Fruit fly (Drosophila melanogaster) whole organism, embryonic: ENCODE data around the gene CG42232.

Experiments used
- BEAF-32 ChIP-seq: fragments of 200-800 bp; sonication (Bioruptor generic); optimal IDR thresholded peaks from 3 replicates; lab custom pipeline; 2017; ENCODE audit warnings: missing biosample characterization, missing genetic modification characterization, mild to moderate bottlenecking, moderate library complexity, missing genetic modification reagents
- Bgb ChIP-seq: fragments of 200-800 bp; sonication (Bioruptor generic); IDR thresholded peaks from 2 replicates; pipeline ENCODE4 v1.3.6; 2022; ENCODE audit warnings: missing biosample characterization, missing genetic modification characterization; ENCODE audit not compliant: partially characterized antibody
- Blimp-1 ChIP-seq: fragments of 200-800 bp; sonication (Bioruptor generic); optimal IDR thresholded peaks from 3 replicates; lab custom pipeline; 2018; ENCODE audit warnings: missing biosample characterization, missing genetic modification characterization, mild to moderate bottlenecking, moderate library complexity, missing genetic modification reagents
- CG10654 ChIP-seq: fragments of 200-800 bp; sonication (Bioruptor generic); optimal IDR thresholded peaks from 2 replicates; lab custom pipeline; 2016; ENCODE audit warnings: missing biosample characterization, missing genetic modification characterization
- CG11398 ChIP-seq: fragments of 200-800 bp; sonication (Bioruptor generic); optimal IDR thresholded peaks from 2 replicates; lab custom pipeline; 2016; ENCODE audit warnings: missing biosample characterization, missing genetic modification characterization
- CG11456 ChIP-seq: fragments of 200-800 bp; sonication (Bioruptor generic); IDR thresholded peaks from 3 replicates; pipeline ENCODE4 v1.3.6; 2022; ENCODE audit warnings: missing biosample characterization, missing genetic modification characterization
- CG12744 ChIP-seq: fragments of 200-800 bp; sonication (Bioruptor generic); optimal IDR thresholded peaks from 2 replicates; lab custom pipeline; 2016; ENCODE audit warnings: missing biosample characterization, missing genetic modification characterization
- CG15011 ChIP-seq: fragments of 200-800 bp; sonication (Bioruptor generic); optimal IDR thresholded peaks from 3 replicates; lab custom pipeline; 2018; ENCODE audit warnings: missing biosample characterization, mild to moderate bottlenecking, missing genetic modification characterization
- CG15514 ChIP-seq: fragments of 200-800 bp; sonication (Bioruptor generic); optimal IDR thresholded peaks from 3 replicates; lab custom pipeline; 2017; ENCODE audit warnings: missing biosample characterization, missing genetic modification characterization, mild to moderate bottlenecking, moderate library complexity, missing genetic modification reagents
- CG16863 ChIP-seq: fragments of 200-800 bp; sonication (Bioruptor generic); optimal IDR thresholded peaks from 3 replicates; lab custom pipeline; 2016; ENCODE audit warnings: missing biosample characterization, missing genetic modification characterization
- CG17829 ChIP-seq: fragments of 200-800 bp; optimal IDR thresholded peaks from 2 replicates; lab custom pipeline; 2019; ENCODE audit warnings: missing biosample characterization, mild to moderate bottlenecking, missing genetic modification characterization, moderate library complexity
- CG2116 ChIP-seq: fragments of 200-800 bp; sonication (Bioruptor generic); optimal IDR thresholded peaks from 3 replicates; lab custom pipeline; 2018; ENCODE audit warnings: missing biosample characterization, mild to moderate bottlenecking, missing genetic modification characterization
- CG2129 ChIP-seq: fragments of 200-800 bp; sonication (Bioruptor generic); IDR thresholded peaks from 2 replicates; pipeline ENCODE4 v1.3.6; 2022; ENCODE audit warnings: missing biosample characterization, missing genetic modification characterization; ENCODE audit not compliant: partially characterized antibody
- CG34224 ChIP-seq: fragments of 200-800 bp; sonication (Bioruptor generic); IDR thresholded peaks from 3 replicates; pipeline ENCODE4 v1.3.6; 2022; ENCODE audit warnings: missing biosample characterization, missing genetic modification characterization; ENCODE audit not compliant: partially characterized antibody
- CG4328 ChIP-seq: fragments of 200-800 bp; sonication (Bioruptor generic); optimal IDR thresholded peaks from 3 replicates; lab custom pipeline; 2017; ENCODE audit warnings: missing biosample characterization, missing genetic modification reagents, missing genetic modification characterization
- CG43689 ChIP-seq: fragments of 200-800 bp; sonication (Bioruptor generic); IDR thresholded peaks from 2 replicates; pipeline ENCODE4 v1.3.6; 2022; ENCODE audit warnings: missing biosample characterization, missing genetic modification characterization
- CG4404 ChIP-seq: fragments of 200-800 bp; sonication (Bioruptor generic); IDR thresholded peaks from 2 replicates; pipeline ENCODE4 v1.3.6; 2022; ENCODE audit warnings: missing biosample characterization, missing genetic modification characterization
- CG7928 ChIP-seq: fragments of 200-800 bp; sonication (Bioruptor generic); optimal IDR thresholded peaks from 2 replicates; lab custom pipeline; 2017; ENCODE audit warnings: missing biosample characterization, mild to moderate bottlenecking, missing genetic modification characterization
- CG7963 ChIP-seq: fragments of 200-800 bp; sonication (Bioruptor generic); IDR thresholded peaks from 3 replicates; pipeline ENCODE4 v1.3.6; 2022; ENCODE audit warnings: missing biosample characterization, missing genetic modification characterization; ENCODE audit not compliant: partially characterized antibody
- CG9932 ChIP-seq: fragments of 200-800 bp; sonication (Bioruptor generic); IDR thresholded peaks from 2 replicates; pipeline ENCODE4 v1.3.6; 2022; ENCODE audit warnings: missing biosample characterization, missing genetic modification characterization
- Dbx ChIP-seq: fragments of 200-800 bp; sonication (Bioruptor generic); IDR thresholded peaks from 3 replicates; pipeline ENCODE4 v1.3.6; 2022; ENCODE audit warnings: missing biosample characterization, missing genetic modification characterization
- Dfd ChIP-seq, 2 experiments: fragments of >200 bp; optimal IDR thresholded peaks; 2 replicates each; lab custom pipeline; 2017; ENCODE audit warnings: missing biosample characterization in 2 of 2, missing genetic modification characterization in 2 of 2
- Doc2 ChIP-seq: fragments of 200-800 bp; sonication (Bioruptor generic); IDR thresholded peaks from 2 replicates; pipeline ENCODE4 v1.3.6; 2022; ENCODE audit warnings: missing biosample characterization, missing genetic modification characterization
- Drgx ChIP-seq: fragments of 200-800 bp; sonication (Bioruptor generic); IDR thresholded peaks from 2 replicates; pipeline ENCODE4 v1.3.6; 2022; ENCODE audit warnings: missing biosample characterization, missing genetic modification characterization
- Fer1 ChIP-seq: fragments of 200-800 bp; sonication (Bioruptor generic); optimal IDR thresholded peaks from 2 replicates; lab custom pipeline; 2017; ENCODE audit warnings: missing biosample characterization, mild to moderate bottlenecking, missing genetic modification characterization
- HLH3B ChIP-seq: fragments of 200-800 bp; sonication (Bioruptor generic); IDR thresholded peaks from 2 replicates; pipeline ENCODE4 v1.3.6; 2022; ENCODE audit warnings: missing biosample characterization, missing genetic modification characterization
- Hand ChIP-seq: fragments of 200-800 bp; sonication (Bioruptor generic); optimal IDR thresholded peaks from 2 replicates; lab custom pipeline; 2017; ENCODE audit warnings: mild to moderate bottlenecking, missing biosample characterization, missing genetic modification reagents, missing genetic modification characterization
- HmgD ChIP-seq: fragments of 200-800 bp; sonication (Bioruptor generic); optimal IDR thresholded peaks from 3 replicates; lab custom pipeline; 2016; ENCODE audit warnings: missing biosample characterization, missing genetic modification characterization
- Hr3 ChIP-seq: fragments of 200-800 bp; sonication (Bioruptor generic); optimal IDR thresholded peaks from 3 replicates; lab custom pipeline; 2016; ENCODE audit warnings: missing biosample characterization, missing genetic modification characterization
- MBD-R2 ChIP-seq: fragments of 200-800 bp; sonication (Bioruptor generic); IDR thresholded peaks from 2 replicates; pipeline ENCODE4 v1.3.6; 2022; ENCODE audit warnings: missing biosample characterization, missing genetic modification characterization
- Mad ChIP-seq: fragments of 200-800 bp; sonication (Bioruptor generic); optimal IDR thresholded peaks from 2 replicates; lab custom pipeline; 2016; ENCODE audit warnings: missing biosample characterization, missing genetic modification characterization
- Med ChIP-seq: fragments of 200-800 bp; sonication (Bioruptor generic); peaks from one replicate; lab custom pipeline; 2016; ENCODE audit warnings: missing biosample characterization, missing genetic modification characterization, mild to moderate bottlenecking, inconsistent platforms, moderate library complexity
- Nf-YB ChIP-seq: fragments of 200-800 bp; sonication (Bioruptor generic); optimal IDR thresholded peaks from 3 replicates; lab custom pipeline; 2019; ENCODE audit warnings: missing biosample characterization, mild to moderate bottlenecking, missing genetic modification characterization, moderate library complexity
- TFAM ChIP-seq: fragments of 200-800 bp; sonication (Bioruptor generic); optimal IDR thresholded peaks from 2 replicates; lab custom pipeline; 2017; ENCODE audit warnings: missing biosample characterization, missing genetic modification characterization, inconsistent platforms
- Trl ChIP-seq, 3 experiments: fragments of >200 bp in 2 of 3; fragments of 200-800 bp in 1 of 3; sonication (Bioruptor generic) in 1 of 3; optimal IDR thresholded peaks; 2 replicates in 1 of 3; 3 replicates in 2 of 3; lab custom pipeline; 2016 to 2017; ENCODE audit warnings: missing biosample characterization in 1 of 3, missing genetic modification characterization in 1 of 3
- ato ChIP-seq: fragments of 200-800 bp; sonication (Bioruptor generic); IDR thresholded peaks from 2 replicates; pipeline ENCODE4 v1.3.6; 2022; ENCODE audit warnings: missing biosample characterization, missing genetic modification characterization; ENCODE audit not compliant: partially characterized antibody
- crp ChIP-seq, 2 experiments: fragments of 200-800 bp; sonication (Bioruptor generic); optimal IDR thresholded peaks; 2 replicates in 1 of 2; 3 replicates in 1 of 2; lab custom pipeline; 2017; ENCODE audit warnings: missing biosample characterization in 2 of 2, missing genetic modification characterization in 2 of 2, mild to moderate bottlenecking in 1 of 2, moderate library complexity in 1 of 2
- danr ChIP-seq: fragments of 200-800 bp; sonication (Bioruptor generic); IDR thresholded peaks from 2 replicates; pipeline ENCODE4 v1.3.6; 2022; ENCODE audit warnings: missing biosample characterization, missing genetic modification characterization
- fd102C ChIP-seq: fragments of 200-800 bp; sonication (Bioruptor generic); optimal IDR thresholded peaks from 2 replicates; lab custom pipeline; 2018; ENCODE audit warnings: missing biosample characterization, mild to moderate bottlenecking, missing genetic modification characterization, moderate library complexity
- fu2 ChIP-seq: fragments of 200-800 bp; sonication (Bioruptor generic); optimal IDR thresholded peaks from 2 replicates; lab custom pipeline; 2016; ENCODE audit warnings: missing biosample characterization, missing genetic modification characterization
- gfzf ChIP-seq: fragments of 200-800 bp; sonication (Bioruptor generic); optimal IDR thresholded peaks from 2 replicates; lab custom pipeline; 2016; ENCODE audit warnings: missing biosample characterization, mild to moderate bottlenecking, missing genetic modification characterization, moderate library complexity
- pan ChIP-seq, 4 experiments: fragments of >200 bp in 3 of 4; fragments of 200-800 bp in 1 of 4; sonication (Bioruptor generic) in 1 of 4; optimal IDR thresholded peaks in 3 of 4; IDR thresholded peaks in 1 of 4; 2 replicates each; pipeline versions ENCODE4 v1.3.6 to Lab custom; 2017 to 2022; ENCODE audit warnings: missing biosample characterization in 2 of 4, missing genetic modification characterization in 2 of 4, mixed read lengths in 1 of 4
- sna ChIP-seq: fragments of 200-800 bp; sonication (Bioruptor generic); IDR thresholded peaks from 2 replicates; pipeline ENCODE4 v1.3.6; 2022; ENCODE audit warnings: missing biosample characterization, missing genetic modification characterization; ENCODE audit not compliant: partially characterized antibody
- stwl ChIP-seq: fragments of 200-800 bp; sonication (Bioruptor generic); optimal IDR thresholded peaks from 3 replicates; lab custom pipeline; 2018; ENCODE audit warnings: missing biosample characterization, mild to moderate bottlenecking, missing genetic modification characterization, moderate library complexity
- tin ChIP-seq: fragments of 200-800 bp; sonication (Bioruptor generic); optimal IDR thresholded peaks from 3 replicates; lab custom pipeline; 2016; ENCODE audit warnings: missing biosample characterization, missing genetic modification characterization
- vnd ChIP-seq: fragments of 200-800 bp; sonication (Bioruptor generic); IDR thresholded peaks from 3 replicates; pipeline ENCODE4 v1.3.6; 2022; ENCODE audit warnings: missing biosample characterization, missing genetic modification characterization; ENCODE audit not compliant: partially characterized antibody
- wek ChIP-seq: fragments of 200-800 bp; sonication (Bioruptor generic); optimal IDR thresholded peaks from 3 replicates; lab custom pipeline; 2018; ENCODE audit warnings: missing biosample characterization, mild to moderate bottlenecking, missing genetic modification characterization, moderate library complexity
- zen2 ChIP-seq: fragments of 200-800 bp; sonication (Bioruptor generic); IDR thresholded peaks from 3 replicates; pipeline ENCODE4 v1.3.6; 2022; ENCODE audit warnings: missing biosample characterization, missing genetic modification characterization; ENCODE audit not compliant: partially characterized antibody

Gene CG42232

DNA sequence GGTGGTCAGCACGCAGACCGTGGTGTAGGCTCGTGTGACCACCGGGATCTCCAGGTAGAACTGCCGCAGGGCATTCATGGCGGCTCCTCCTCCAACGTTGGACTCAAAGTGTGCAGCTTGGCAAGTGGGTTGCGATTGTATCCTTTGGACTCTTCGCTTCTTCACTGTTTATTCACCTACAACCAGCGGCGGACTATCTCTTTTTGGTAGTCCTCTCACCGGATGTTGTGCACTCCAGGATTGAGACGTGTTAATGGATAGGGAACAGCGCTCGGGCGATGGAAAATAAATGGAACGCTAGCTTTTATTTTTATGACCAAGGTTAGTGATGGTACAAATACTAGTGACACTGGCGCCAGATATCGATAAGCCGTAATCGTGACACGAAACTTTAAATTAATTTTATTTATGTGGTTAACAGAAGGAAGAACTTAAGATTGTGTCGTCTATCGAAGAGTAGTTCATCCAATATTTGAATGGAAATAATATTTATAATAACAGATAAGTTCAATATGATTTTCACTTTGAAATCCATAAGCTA is 14.5 kb upstream of the CG42232 start, which contains the start of gene Der-2 (continued):
- TF ChIP-seq wek (GFP tag; lab: Kevin White, UChicago) (no peak), CG4328 (GFP tag; lab: Kevin White, UChicago) (no peak), CG34224 (GFP tag; lab: Robert Waterston, UW) (peak; percentile 96), CG15011 (no peak), BEAF-32 (GFP tag; lab: Kevin White, UChicago) (peak; percentile 77), Nf-YB (GFP tag; lab: Kevin White, UChicago) (no peak), tin (GFP tag; lab: Kevin White, UChicago) (no peak), Dfd (GFP tag; optimal IDR thresholded peaks at IDR 0.05; lab: Kevin White, UChicago) (no peak), gfzf (GFP tag; lab: Kevin White, UChicago) (no peak), CG12744 (no peak), CG7963 (peak; percentile 77), ato (GFP tag; lab: Robert Waterston, UW) (peak; percentile 79), Doc2 (GFP tag; lab: Robert Waterston, UW) (no peak), CG15514 (GFP tag; lab: Kevin White, UChicago) (peak; percentile 66), Bgb (GFP tag; lab: Robert Waterston, UW) (peak; percentile 92), Blimp-1 (GFP tag; lab: Kevin White, UChicago) (no peak), stwl (peak; percentile 57), CG10654 (no peak), CG11456 (GFP tag; lab: Robert Waterston, UW) (no peak), Hand (no peak), vnd (GFP tag; lab: Robert Waterston, UW) (peak; percentile 78), Drgx (GFP tag; lab: Robert Waterston, UW) (no peak), HLH3B (GFP tag; lab: Robert Waterston, UW) (no peak), Trl (optimal IDR thresholded peaks at IDR 0.05; lab: Kevin White, UChicago) (no peak), Trl (GFP tag; optimal IDR thresholded peaks at IDR 0.05; lab: Kevin White, UChicago) (no peak), CG43689 (GFP tag; lab: Robert Waterston, UW) (no peak), CG9932 (GFP tag; lab: Robert Waterston, UW) (0 out of 2 replicates have a peak, but pooled peaks have one; percentile 3), HmgD (GFP tag; lab: Kevin White, UChicago) (no peak), fd102C (GFP tag; lab: Kevin White, UChicago) (no peak), CG2116 (peak; percentile 8), fu2 (GFP tag; lab: Kevin White, UChicago) (no peak), crp (GFP tag; optimal IDR thresholded peaks at IDR 0.05; lab: Kevin White, UChicago) (no peak), sna (GFP tag; lab: Robert Waterston, UW) (peak; percentile 97), Fer1 (GFP tag; lab: Kevin White, UChicago) (no peak), Dbx (GFP tag; lab: Robert Waterston, UW) (no peak), CG7928 (GFP tag; lab: Kevin White, UChicago) (no peak), TFAM (no peak), CG17829 (tag; lab: Kevin White, UChicago) (no peak), Mad (no peak), CG2129 (GFP tag; lab: Robert Waterston, UW) (peak; percentile 80), CG11398 (GFP tag; lab: Kevin White, UChicago) (no peak), MBD-R2 (GFP tag; lab: Robert Waterston, UW) (peak; percentile 77), Hr3 (GFP tag; lab: Kevin White, UChicago) (no peak), danr (no peak), CG4404 (GFP tag; lab: Robert Waterston, UW) (no peak), CG16863 (no peak), Med (GFP tag; lab: Kevin White, UChicago) (peak; percentile 66), pan (optimal IDR thresholded peaks at IDR 0.05; lab: Kevin White, UChicago) (no peak), pan (GFP tag; optimal IDR thresholded peaks at IDR 0.05 in 1 of 2, IDR thresholded peaks at IDR 0.05 in 1 of 2) (no peak), zen2 (peak; percentile 93)
